Worm (Caenorhabditis elegans): Measurements from ENCODE around the gene F49C12.1.

F49C12.1 gene

DNA sequence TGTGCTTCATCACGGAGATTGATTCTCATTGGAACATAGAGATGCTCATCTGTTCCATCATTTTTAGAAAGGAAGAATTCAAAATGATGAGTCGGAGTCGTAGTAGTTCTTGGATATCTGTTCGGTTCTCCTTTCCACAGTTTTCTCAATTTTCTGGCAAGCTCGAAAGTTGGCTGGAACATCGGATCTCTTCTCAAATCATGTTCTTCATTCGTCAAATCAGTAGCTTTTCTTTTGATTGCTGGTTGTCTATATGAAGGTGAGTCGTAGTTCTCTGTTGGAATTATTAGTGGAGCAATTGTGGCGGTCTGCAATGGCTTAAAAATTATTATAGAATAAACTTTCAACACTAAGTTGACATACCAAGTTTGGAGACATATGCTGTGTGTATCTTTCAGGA lies 33.9 kb downstream of the F49C12.1 start:
- peak; percentile 1 for TF ChIP-seq aha-1 (tag)
- no peak for TF ChIP-seq skn-1 (tag; optimal IDR thresholded peaks at IDR 0.05)
- peak in 1 of 2 experiments; percentile 92 for TF ChIP-seq unc-62 (GFP tag; optimal IDR thresholded peaks at IDR 0.05 in 1 of 2)
- TF ChIP-seq unc-62 (tag; optimal IDR thresholded peaks at IDR 0.05), result no peak
- no peak for TF ChIP-seq nhr-237 (tag; optimal IDR thresholded peaks at IDR 0.05)

DNA sequence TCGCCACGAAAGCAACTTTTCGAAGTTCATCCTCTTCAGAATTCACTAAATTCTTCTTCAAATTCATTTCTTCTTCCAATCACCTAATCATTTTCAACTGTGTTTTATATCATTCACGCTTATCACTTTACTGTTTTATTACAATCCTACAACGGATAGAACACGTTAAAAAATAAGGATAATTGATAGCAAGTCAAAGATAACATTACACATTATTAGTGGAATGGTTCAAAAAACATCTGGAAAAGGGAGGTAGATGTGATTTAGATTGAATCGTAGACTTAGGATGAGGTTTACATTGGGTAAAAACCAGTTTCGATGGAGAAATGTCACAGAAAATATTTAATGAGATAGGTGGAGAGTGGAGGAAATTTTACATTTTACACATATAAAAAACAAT lies 34.5 kb downstream of the F49C12.1 start, which contains the start of gene col-120:
Gene col-120 (minus strand): TSS at position 101 of the 400 bp plus-strand sequence.
- TF ChIP-seq F26F4.8 (GFP tag; conservative IDR thresholded peaks at IDR 0.05) (no peak), unc-62 (GFP tag; optimal IDR thresholded peaks at IDR 0.05 in 1 of 2) (peak in 1 of 2 experiments; percentile 55), unc-62 (tag; optimal IDR thresholded peaks at IDR 0.05) (no peak), nhr-48 (tag; optimal IDR thresholded peaks at IDR 0.05) (peak; percentile 22)

DNA sequence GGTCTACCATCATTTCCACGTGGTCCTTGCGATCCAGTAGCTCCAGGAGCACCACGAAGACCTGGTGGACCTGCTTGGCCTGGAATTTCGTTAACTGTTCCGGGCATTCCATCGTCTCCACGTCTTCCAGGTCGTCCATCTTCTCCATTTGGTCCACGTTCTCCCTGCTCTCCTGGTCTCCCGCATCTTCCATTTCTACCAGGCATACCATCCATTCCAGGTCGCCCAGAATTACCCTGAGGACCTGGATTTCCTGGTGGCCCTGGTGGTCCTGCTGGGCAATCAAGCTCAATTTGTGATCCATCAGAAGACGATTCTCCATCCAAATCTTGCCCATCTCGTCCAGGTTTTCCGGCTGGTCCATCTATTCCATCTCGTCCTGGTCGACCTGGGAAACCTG lies 35.3 kb downstream of the F49C12.1 start:
- TF ChIP-seq snpc-1.2 (GFP tag; IDR thresholded peaks at IDR 0.05) (peak; percentile 55; the same call in 1 of the 2 replicates), set-16 (GFP tag; IDR thresholded peaks at IDR 0.05) (peak; percentile 69), hif-1 (tag; optimal IDR thresholded peaks at IDR 0.05) (no peak)

DNA sequence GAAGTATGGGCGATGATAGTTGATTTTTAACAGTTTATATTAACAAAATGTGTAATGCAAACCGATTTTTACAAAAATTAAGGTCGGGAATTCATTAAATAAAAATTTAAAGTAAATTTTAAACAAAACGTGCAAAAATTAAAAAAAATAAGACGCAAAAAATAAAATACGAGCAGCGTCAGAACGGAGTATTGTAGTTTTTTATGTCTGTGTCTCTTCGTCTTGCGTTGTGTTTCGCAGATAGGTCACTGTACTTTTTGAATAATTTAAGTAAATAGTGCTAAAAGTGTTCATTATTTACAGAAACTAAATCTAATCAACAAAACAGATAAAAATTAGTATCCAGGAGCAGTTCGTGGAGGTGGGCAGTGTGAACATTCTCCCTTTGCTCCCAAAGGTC lies 35.8 kb downstream of the F49C12.1 start:
- no peak for TF ChIP-seq dmd-6 (GFP tag; IDR thresholded peaks at IDR 0.05)
- no peak for TF ChIP-seq cey-2 (tag; optimal IDR thresholded peaks at IDR 0.05; ENCODE audit: borderline replicate concordance, insufficient read depth)
- peak in 1 of 2 experiments; percentile 95 for TF ChIP-seq hif-1 (tag; optimal IDR thresholded peaks at IDR 0.05)
- no peak for TF ChIP-seq mxl-3 (GFP tag; optimal IDR thresholded peaks at IDR 0.05)
- TF ChIP-seq spr-1 (tag; optimal IDR thresholded peaks at IDR 0.05), result no peak
- TF ChIP-seq daf-12 (tag; optimal IDR thresholded peaks at IDR 0.05), result no peak
- no peak for TF ChIP-seq attf-4 (tag; optimal IDR thresholded peaks at IDR 0.05)
- TF ChIP-seq mes-2 (tag; optimal IDR thresholded peaks at IDR 0.05; ENCODE audit: poor library complexity, severe bottlenecking), result peak; percentile 10
- no peak for TF ChIP-seq php-3 (GFP tag; IDR thresholded peaks at IDR 0.05)
- no peak for TF ChIP-seq nhr-76 (tag; optimal IDR thresholded peaks at IDR 0.05)
- TF ChIP-seq tra-1 (GFP tag; IDR thresholded peaks at IDR 0.05), result no peak
- peak; percentile 83 for TF ChIP-seq aha-1 (tag)
- TF ChIP-seq unc-62 (GFP tag; optimal IDR thresholded peaks at IDR 0.05 in 1 of 2), result no peak
- no peak for TF ChIP-seq unc-62 (tag; optimal IDR thresholded peaks at IDR 0.05)
- no peak for TF ChIP-seq lin-29 (GFP tag; IDR thresholded peaks at IDR 0.05)
- no peak for TF ChIP-seq fos-1 (tag; optimal IDR thresholded peaks at IDR 0.05)
- TF ChIP-seq T20F7.1 (GFP tag; optimal IDR thresholded peaks at IDR 0.05), result peak; percentile 94
- peak; percentile 24 for TF ChIP-seq dpl-1 (GFP tag; optimal IDR thresholded peaks at IDR 0.05)
- no peak for TF ChIP-seq daf-19 (GFP tag; conservative IDR thresholded peaks at IDR 0.05)
- TF ChIP-seq F37D6.2 (tag; optimal IDR thresholded peaks at IDR 0.05), result no peak
- no peak for TF ChIP-seq zag-1 (tag; optimal IDR thresholded peaks at IDR 0.05)
- TF ChIP-seq zfp-2 (tag; optimal IDR thresholded peaks at IDR 0.05), result no peak

DNA sequence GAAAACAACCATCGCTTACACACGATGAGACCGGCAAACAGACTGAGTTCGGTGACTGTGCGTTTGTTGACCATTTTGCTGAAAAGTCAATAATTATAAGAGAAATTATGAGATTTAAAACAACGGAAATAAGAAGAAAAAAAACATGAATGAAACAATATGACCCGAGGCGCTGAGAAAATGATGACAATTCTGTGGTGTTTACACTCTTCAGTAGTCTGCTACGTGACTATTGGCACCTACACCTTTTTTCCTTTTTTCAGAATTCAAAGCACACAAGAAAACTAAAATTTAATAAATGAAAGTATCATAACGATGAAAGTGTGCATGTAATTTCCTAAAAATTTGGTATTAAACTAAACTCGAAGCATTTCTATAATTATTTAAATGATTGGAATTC lies 36.5 kb downstream of the F49C12.1 start, which contains the start of gene Y11D7A.10:
Gene Y11D7A.10 (minus strand): TSS at position 82 of the 400 bp plus-strand sequence.
- TF ChIP-seq madf-5 (GFP tag; IDR thresholded peaks at IDR 0.05) (no peak), lin-1 (GFP tag; IDR thresholded peaks at IDR 0.05) (no peak), hlh-11 (tag; optimal IDR thresholded peaks at IDR 0.05) (no peak), nhr-102 (tag; optimal IDR thresholded peaks at IDR 0.05) (no peak), hif-1 (tag; optimal IDR thresholded peaks at IDR 0.05) (peak; percentile 72 to 89), daf-16 (GFP tag; optimal IDR thresholded peaks at IDR 0.05) (no peak), daf-16 (tag; optimal IDR thresholded peaks at IDR 0.05) (peak; percentile 55), Y105C5A.15 (GFP tag; IDR thresholded peaks at IDR 0.05) (no peak), nhr-48 (tag; optimal IDR thresholded peaks at IDR 0.05) (no peak), aha-1 (tag) (peak; percentile 92), D1046.2 (GFP tag; IDR thresholded peaks at IDR 0.05) (no peak), hlh-30 (tag; optimal IDR thresholded peaks at IDR 0.05; ENCODE audit: insufficient read depth) (peak; percentile 6)

Measured in whole organism, L4 larva.